Worm (Caenorhabditis elegans): ENCODE results near the gene R10F2.6.

R10F2.6 gene

DNA sequence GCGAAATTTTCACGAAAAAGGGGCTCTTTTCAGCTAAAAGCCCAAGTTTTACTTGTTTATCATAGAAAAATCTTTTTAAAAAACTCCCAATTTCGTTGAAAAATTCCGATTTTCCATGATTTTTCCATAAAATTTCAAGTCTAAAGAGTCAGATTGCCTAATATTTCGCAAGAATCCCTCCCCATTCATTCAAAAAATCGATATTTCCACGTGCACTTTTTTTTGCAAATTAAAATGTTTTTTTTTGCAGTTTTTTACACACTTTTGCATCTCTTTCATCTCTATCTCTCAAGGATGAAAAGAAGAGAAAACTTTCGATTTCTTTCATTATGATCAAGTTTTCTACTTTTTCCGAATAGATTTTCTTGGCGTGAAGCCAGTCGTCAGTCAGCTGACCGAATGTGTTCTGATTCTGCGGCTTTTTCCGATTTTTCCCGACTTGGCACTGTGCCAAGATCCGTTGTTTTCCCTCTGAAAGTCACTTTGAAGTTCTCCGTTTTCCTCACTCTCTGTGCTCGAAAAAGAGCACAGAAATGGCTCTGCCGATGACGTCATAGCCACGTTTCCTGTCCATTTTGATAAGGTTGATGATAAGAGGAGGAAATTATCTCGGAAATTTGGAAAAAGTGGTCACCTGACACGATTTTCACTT is 4.5 kb upstream of the R10F2.6 start:
- TF ChIP-seq F33H1.4 (GFP tag; IDR thresholded peaks at IDR 0.05), result no peak
- no peak for TF ChIP-seq madf-10 (tag; optimal IDR thresholded peaks at IDR 0.05)
- TF ChIP-seq ztf-6 (GFP tag; IDR thresholded peaks at IDR 0.05), result no peak
- no peak for TF ChIP-seq ekl-4 (GFP tag; IDR thresholded peaks at IDR 0.05)
- no peak for TF ChIP-seq B0261.1 (tag; optimal IDR thresholded peaks at IDR 0.05)
- no peak for TF ChIP-seq attf-6 (GFP tag; IDR thresholded peaks at IDR 0.05)
- no peak for TF ChIP-seq F37B4.10 (GFP tag; IDR thresholded peaks at IDR 0.05)
- no peak for TF ChIP-seq pbrm-1 (GFP tag; IDR thresholded peaks at IDR 0.05)
- 0 out of 2 replicates have a peak, but pooled peaks have one; percentile 25 for TF ChIP-seq mcd-1 (GFP tag; IDR thresholded peaks at IDR 0.05)
- peak in 1 of 2 experiments; percentile 26 for TF ChIP-seq let-607 (tag; optimal IDR thresholded peaks at IDR 0.05)
- no peak for TF ChIP-seq lir-1 (GFP tag; conservative IDR thresholded peaks at IDR 0.05)
- no peak for TF ChIP-seq aptf-3 (GFP tag; IDR thresholded peaks at IDR 0.05)
- no peak for TF ChIP-seq chd-7 (tag; optimal IDR thresholded peaks at IDR 0.05)
- no peak for TF ChIP-seq ztf-3 (GFP tag; optimal IDR thresholded peaks at IDR 0.05)
- no peak for TF ChIP-seq ama-1 (optimal IDR thresholded peaks at IDR 0.05)
- TF ChIP-seq ama-1 (GFP tag; optimal IDR thresholded peaks at IDR 0.05), result no peak
- no peak for TF ChIP-seq tbx-9 (tag; optimal IDR thresholded peaks at IDR 0.05; ENCODE audit: borderline replicate concordance)
- no peak for TF ChIP-seq zfh-2 (GFP tag; conservative IDR thresholded peaks at IDR 0.05)
- TF ChIP-seq madf-6 (GFP tag; IDR thresholded peaks at IDR 0.05), result no peak
- peak; percentile 30 for TF ChIP-seq lin-40 (tag; optimal IDR thresholded peaks at IDR 0.05)
- no peak for TF ChIP-seq efl-1 (GFP tag; optimal IDR thresholded peaks at IDR 0.05)
- no peak for TF ChIP-seq xnd-1 (tag; optimal IDR thresholded peaks at IDR 0.05)
- TF ChIP-seq somi-1 (GFP tag; optimal IDR thresholded peaks at IDR 0.05), result no peak
- peak; percentile 95 for TF ChIP-seq atf-7 (tag; optimal IDR thresholded peaks at IDR 0.05)
- TF ChIP-seq sdz-38 (tag; optimal IDR thresholded peaks at IDR 0.05), result no peak
- peak; percentile 25 for TF ChIP-seq attf-5 (GFP tag; optimal IDR thresholded peaks at IDR 0.05)
- TF ChIP-seq nhr-120 (GFP tag; IDR thresholded peaks at IDR 0.05), result no peak
- TF ChIP-seq K11D2.4 (GFP tag; IDR thresholded peaks at IDR 0.05), result no peak
- TF ChIP-seq rcor-1 (GFP tag; IDR thresholded peaks at IDR 0.05), result no peak
- no peak for TF ChIP-seq nhr-27 (tag; optimal IDR thresholded peaks at IDR 0.05)
- no peak for TF ChIP-seq die-1 (tag; optimal IDR thresholded peaks at IDR 0.05)
- TF ChIP-seq hmg-1.2 (GFP tag; IDR thresholded peaks at IDR 0.05), result no peak
- no peak for TF ChIP-seq egl-18 (GFP tag; IDR thresholded peaks at IDR 0.05)
- no peak for TF ChIP-seq D2030.7 (GFP tag; IDR thresholded peaks at IDR 0.05)
- no peak for TF ChIP-seq F57C9.4 (tag; optimal IDR thresholded peaks at IDR 0.05)
- no peak for TF ChIP-seq nfya-2 (GFP tag; IDR thresholded peaks at IDR 0.05)
- TF ChIP-seq mxl-1 (tag; optimal IDR thresholded peaks at IDR 0.05), result no peak
- TF ChIP-seq gei-17 (GFP tag; optimal IDR thresholded peaks at IDR 0.05), result no peak
- peak; percentile 11 for TF ChIP-seq tlf-1 (GFP tag; optimal IDR thresholded peaks at IDR 0.05)
- no peak for TF ChIP-seq unc-130 (GFP tag; optimal IDR thresholded peaks at IDR 0.05)
- TF ChIP-seq B0336.3 (GFP tag; IDR thresholded peaks at IDR 0.05), result no peak
- TF ChIP-seq athp-1 (tag; optimal IDR thresholded peaks at IDR 0.05), result no peak
- TF ChIP-seq Y53G8AR.9 (GFP tag; conservative IDR thresholded peaks at IDR 0.05), result no peak
- no peak for TF ChIP-seq C17E4.6 (GFP tag; IDR thresholded peaks at IDR 0.05)
- TF ChIP-seq dox-1 (GFP tag; IDR thresholded peaks at IDR 0.05), result peak; percentile 61; the same call in 1 of the 2 replicates
- TF ChIP-seq cebp-2 (GFP tag; IDR thresholded peaks at IDR 0.05), result no peak
- TF ChIP-seq Y56A3A.18 (GFP tag; IDR thresholded peaks at IDR 0.05), result no peak
- no peak for TF ChIP-seq ceh-58 (GFP tag; IDR thresholded peaks at IDR 0.05)
- no peak for TF ChIP-seq hrde-1 (tag; optimal IDR thresholded peaks at IDR 0.05; ENCODE audit: borderline replicate concordance)
- no peak for TF ChIP-seq bed-2 (GFP tag; IDR thresholded peaks at IDR 0.05)

Measured in whole organism, young adult.